Worm (Caenorhabditis elegans) whole organism, L2 larva: ENCODE measurements around the gene cdh-10.

Source experiments
- unc-39 ChIP-seq: fragments of 150-350 bp; optimal IDR thresholded peaks from 2 replicates; lab custom pipeline; 2014; ENCODE audit warnings: missing biosample characterization, missing genetic modification characterization
- zag-1 ChIP-seq: fragments of 150-350 bp; optimal IDR thresholded peaks from 2 replicates; lab custom pipeline; 2014; ENCODE audit warnings: missing biosample characterization, missing genetic modification characterization

ce11 chrIV:2463311-2463710 is at the start of gene cdh-10:
- TF ChIP-seq unc-39 (no peak), zag-1 (tag; lab: Kevin White, UChicago) (no peak)
